Worm (Caenorhabditis elegans): ENCODE results near the gene pqn-80.

DNA sequence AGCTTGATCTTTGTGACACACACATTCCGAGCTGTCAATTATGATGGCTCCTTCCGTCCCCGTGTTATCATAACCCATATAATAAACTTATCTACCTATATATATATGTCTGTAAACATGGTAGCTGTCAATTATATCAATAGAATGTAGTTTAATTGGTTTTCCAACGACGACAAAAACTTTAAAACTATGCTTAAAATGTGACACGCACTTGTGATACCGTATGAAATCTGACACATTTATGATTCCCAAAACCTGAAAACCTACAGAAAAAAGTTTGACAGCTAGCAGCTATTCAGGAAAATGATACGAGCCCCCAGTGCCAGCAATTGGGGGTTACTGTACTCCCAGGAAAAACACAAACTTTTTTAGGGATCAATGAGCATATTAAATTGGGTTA is 32.3 kb downstream of the pqn-80 start:
- TF ChIP-seq pha-4 (tag; optimal IDR thresholded peaks at IDR 0.05) (no peak), R02D3.7 (tag; optimal IDR thresholded peaks at IDR 0.05) (no peak), zag-1 (tag; optimal IDR thresholded peaks at IDR 0.05) (no peak), ztf-11 (tag; optimal IDR thresholded peaks at IDR 0.05) (no peak), mdl-1 (tag; optimal IDR thresholded peaks at IDR 0.05) (no peak), ztf-4 (tag; optimal IDR thresholded peaks at IDR 0.05) (no peak), egl-5 (tag; optimal IDR thresholded peaks at IDR 0.05) (no peak), nhr-28 (tag; optimal IDR thresholded peaks at IDR 0.05) (no peak), snpc-4 (tag; optimal IDR thresholded peaks at IDR 0.05) (no peak), ceh-82 (tag; optimal IDR thresholded peaks at IDR 0.05) (no peak), elt-2 (tag; optimal IDR thresholded peaks at IDR 0.05) (no peak)
